Fruit fly (Drosophila melanogaster) whole organism, embryonic: ENCODE results near the gene fz4.

ENCODE experiments used
- Antp ChIP-seq: fragments of 200-800 bp; sonication (Bioruptor generic); optimal IDR thresholded peaks from 3 replicates; lab custom pipeline; 2016; ENCODE audit warnings: missing biosample characterization, missing genetic modification characterization
- BtbVII ChIP-seq: fragments of 200-800 bp; sonication (Bioruptor generic); optimal IDR thresholded peaks from 3 replicates; lab custom pipeline; 2017; ENCODE audit warnings: missing biosample characterization, mild to moderate bottlenecking, missing genetic modification characterization
- CG10959 ChIP-seq: fragments of 200-800 bp; sonication (Bioruptor generic); IDR thresholded peaks from 2 replicates; pipeline ENCODE4 v1.3.6; 2022; ENCODE audit warnings: missing biosample characterization, missing genetic modification characterization
- CG12219 ChIP-seq: fragments of 200-800 bp; sonication (Bioruptor generic); optimal IDR thresholded peaks from 3 replicates; lab custom pipeline; 2018; ENCODE audit warnings: missing biosample characterization, mild to moderate bottlenecking, missing genetic modification characterization
- CG13296 ChIP-seq: fragments of 200-800 bp; sonication (Bioruptor generic); optimal IDR thresholded peaks from 3 replicates; lab custom pipeline; 2018; ENCODE audit warnings: missing biosample characterization, mild to moderate bottlenecking, missing genetic modification characterization
- CG13424 ChIP-seq: fragments of 200-800 bp; sonication (Bioruptor generic); optimal IDR thresholded peaks from 2 replicates; lab custom pipeline; 2019; ENCODE audit warnings: missing biosample characterization, mild to moderate bottlenecking, missing genetic modification characterization, moderate library complexity
- CG13624 ChIP-seq: fragments of 200-800 bp; sonication (Bioruptor generic); optimal IDR thresholded peaks from 2 replicates; lab custom pipeline; 2016; ENCODE audit warnings: missing biosample characterization, missing genetic modification characterization
- CG14014 ChIP-seq: fragments of 200-800 bp; sonication (Bioruptor generic); IDR thresholded peaks from 2 replicates; pipeline ENCODE4 v1.3.6; 2022; ENCODE audit warnings: missing biosample characterization, missing genetic modification characterization
- CG14965 ChIP-seq: fragments of 200-800 bp; sonication (Bioruptor generic); optimal IDR thresholded peaks from 2 replicates; lab custom pipeline; 2016; ENCODE audit warnings: missing biosample characterization, missing genetic modification characterization, borderline replicate concordance
- CG15011 ChIP-seq: fragments of 200-800 bp; sonication (Bioruptor generic); optimal IDR thresholded peaks from 3 replicates; lab custom pipeline; 2018; ENCODE audit warnings: missing biosample characterization, mild to moderate bottlenecking, missing genetic modification characterization
- CG15269 ChIP-seq: fragments of 200-800 bp; sonication (Bioruptor generic); optimal IDR thresholded peaks from 2 replicates; lab custom pipeline; 2018; ENCODE audit warnings: missing biosample characterization, mild to moderate bottlenecking, missing genetic modification characterization, moderate library complexity
- CG16813 ChIP-seq: fragments of 200-800 bp; sonication (Bioruptor generic); IDR thresholded peaks from 3 replicates; pipeline ENCODE4 v1.3.6; 2022; ENCODE audit warnings: missing biosample characterization, missing genetic modification characterization; ENCODE audit not compliant: partially characterized antibody
- CG16815 ChIP-seq: fragments of 200-800 bp; sonication (Bioruptor generic); optimal IDR thresholded peaks from 3 replicates; lab custom pipeline; 2017; ENCODE audit warnings: missing biosample characterization, mild to moderate bottlenecking, missing genetic modification characterization
- CG17361 ChIP-seq: fragments of 200-800 bp; sonication (Bioruptor generic); IDR thresholded peaks from 3 replicates; pipeline ENCODE4 v1.3.6; 2022; ENCODE audit warnings: missing biosample characterization, missing genetic modification characterization
- CG17385 ChIP-seq: fragments of 200-800 bp; sonication (Bioruptor generic); optimal IDR thresholded peaks from 3 replicates; lab custom pipeline; 2018; ENCODE audit warnings: missing biosample characterization, mild to moderate bottlenecking, missing genetic modification characterization
- CG18599 ChIP-seq: fragments of 200-800 bp; sonication (Bioruptor generic); optimal IDR thresholded peaks from 3 replicates; lab custom pipeline; 2017; ENCODE audit warnings: missing biosample characterization, missing genetic modification characterization, mild to moderate bottlenecking, moderate library complexity, missing genetic modification reagents
- CG2889 ChIP-seq: fragments of 200-800 bp; sonication (Bioruptor generic); IDR thresholded peaks from 3 replicates; pipeline ENCODE4 v1.3.6; 2022; ENCODE audit warnings: missing biosample characterization, missing genetic modification characterization
- CG3163 ChIP-seq: fragments of 200-800 bp; sonication (Bioruptor generic); optimal IDR thresholded peaks from 3 replicates; lab custom pipeline; 2016; ENCODE audit warnings: missing biosample characterization, missing genetic modification characterization
- CG4820 ChIP-seq: fragments of 200-800 bp; sonication (Bioruptor generic); optimal IDR thresholded peaks from 3 replicates; lab custom pipeline; 2016; ENCODE audit warnings: missing biosample characterization, missing genetic modification characterization
- CG7556 ChIP-seq: fragments of 200-800 bp; sonication (Bioruptor generic); optimal IDR thresholded peaks from 2 replicates; lab custom pipeline; 2017; ENCODE audit warnings: missing biosample characterization, mild to moderate bottlenecking, missing genetic modification characterization
- CG8924 ChIP-seq: fragments of 200-800 bp; optimal IDR thresholded peaks from 3 replicates; lab custom pipeline; 2019; ENCODE audit warnings: missing biosample characterization, mild to moderate bottlenecking, missing genetic modification characterization, moderate library complexity
- CG9932 ChIP-seq: fragments of 200-800 bp; sonication (Bioruptor generic); IDR thresholded peaks from 2 replicates; pipeline ENCODE4 v1.3.6; 2022; ENCODE audit warnings: missing biosample characterization, missing genetic modification characterization
- Lhr ChIP-seq: fragments of 200-800 bp; sonication (Bioruptor generic); optimal IDR thresholded peaks from 3 replicates; lab custom pipeline; 2017; ENCODE audit warnings: mild to moderate bottlenecking, missing biosample characterization, missing genetic modification reagents, missing genetic modification characterization
- Meics ChIP-seq: fragments of 200-800 bp; sonication (Bioruptor generic); optimal IDR thresholded peaks from 2 replicates; lab custom pipeline; 2017; ENCODE audit warnings: missing biosample characterization, mild to moderate bottlenecking, missing genetic modification characterization
- Ravus ChIP-seq: fragments of 200-800 bp; sonication (Bioruptor generic); IDR thresholded peaks from 2 replicates; pipeline ENCODE4 v1.3.6; 2022; ENCODE audit warnings: missing biosample characterization, missing genetic modification characterization
- Side ChIP-seq: fragments of 200-800 bp; sonication (Bioruptor generic); optimal IDR thresholded peaks from 2 replicates; lab custom pipeline; 2016; ENCODE audit warnings: missing biosample characterization, missing genetic modification characterization
- Sin3A ChIP-seq: fragments of >200 bp; optimal IDR thresholded peaks from 2 replicates; lab custom pipeline; 2018
- abd-A ChIP-seq: fragments of 200-800 bp; sonication (Bioruptor generic); optimal IDR thresholded peaks from 3 replicates; lab custom pipeline; 2019; ENCODE audit warnings: missing biosample characterization, mild to moderate bottlenecking, missing genetic modification characterization, moderate library complexity
- ara ChIP-seq: fragments of 200-800 bp; sonication (Bioruptor generic); IDR thresholded peaks from 2 replicates; pipeline ENCODE4 v1.3.6; 2022; ENCODE audit warnings: missing biosample characterization, missing genetic modification characterization
- croc ChIP-seq: fragments of 200-800 bp; sonication (Bioruptor generic); conservative IDR thresholded peaks from 3 replicates; pipeline ENCODE4 v1.3.6; 2022; ENCODE audit warnings: missing biosample characterization, missing genetic modification characterization
- crp ChIP-seq, 2 experiments: fragments of 200-800 bp; sonication (Bioruptor generic); optimal IDR thresholded peaks; 2 replicates in 1 of 2; 3 replicates in 1 of 2; lab custom pipeline; 2017; ENCODE audit warnings: missing biosample characterization in 2 of 2, missing genetic modification characterization in 2 of 2, mild to moderate bottlenecking in 1 of 2, moderate library complexity in 1 of 2
- emc ChIP-seq: fragments of 200-800 bp; sonication (Bioruptor generic); optimal IDR thresholded peaks from 2 replicates; lab custom pipeline; 2016; ENCODE audit warnings: missing biosample characterization, missing genetic modification characterization
- ftz-f1 ChIP-seq: fragments of 200-800 bp; sonication (Bioruptor generic); optimal IDR thresholded peaks from 2 replicates; lab custom pipeline; 2016; ENCODE audit warnings: missing biosample characterization, missing genetic modification characterization
- gfzf ChIP-seq: fragments of 200-800 bp; sonication (Bioruptor generic); optimal IDR thresholded peaks from 2 replicates; lab custom pipeline; 2016; ENCODE audit warnings: missing biosample characterization, mild to moderate bottlenecking, missing genetic modification characterization, moderate library complexity
- grau ChIP-seq: fragments of 200-800 bp; optimal IDR thresholded peaks from 3 replicates; lab custom pipeline; 2019; ENCODE audit warnings: missing biosample characterization, mild to moderate bottlenecking, missing genetic modification characterization, moderate library complexity
- gsb-n ChIP-seq: fragments of 200-800 bp; sonication (Bioruptor generic); optimal IDR thresholded peaks from 3 replicates; lab custom pipeline; 2018; ENCODE audit warnings: missing biosample characterization, mild to moderate bottlenecking, missing genetic modification characterization
- hb ChIP-seq: fragments of 200-800 bp; sonication (Bioruptor generic); IDR thresholded peaks from 3 replicates; pipeline ENCODE4 v1.3.6; 2022; ENCODE audit warnings: missing biosample characterization, missing genetic modification characterization; ENCODE audit not compliant: partially characterized antibody
- ind ChIP-seq: fragments of 200-800 bp; sonication (Bioruptor generic); optimal IDR thresholded peaks from 3 replicates; lab custom pipeline; 2016; ENCODE audit warnings: missing biosample characterization, missing genetic modification characterization
- inv ChIP-seq: fragments of 200-800 bp; sonication (Bioruptor generic); IDR thresholded peaks from 2 replicates; pipeline ENCODE4 v1.3.6; 2022; ENCODE audit warnings: missing biosample characterization, missing genetic modification characterization; ENCODE audit not compliant: partially characterized antibody
- jumu ChIP-seq: fragments of 200-800 bp; sonication (Bioruptor generic); optimal IDR thresholded peaks from 3 replicates; lab custom pipeline; 2016; ENCODE audit warnings: missing biosample characterization, missing genetic modification characterization
- lola ChIP-seq, 3 experiments: fragments of >200 bp in 2 of 3; fragments of 200-800 bp in 1 of 3; sonication (Bioruptor generic) in 1 of 3; optimal IDR thresholded peaks; 2 replicates each; lab custom pipeline; 2017 to 2019; ENCODE audit warnings: missing biosample characterization in 3 of 3, missing genetic modification characterization in 3 of 3, mild to moderate bottlenecking in 1 of 3, moderate library complexity in 1 of 3
- maf-S ChIP-seq: fragments of 200-800 bp; sonication (Bioruptor generic); optimal IDR thresholded peaks from 2 replicates; lab custom pipeline; 2016; ENCODE audit warnings: missing biosample characterization, missing genetic modification characterization
- nom ChIP-seq: fragments of 200-800 bp; sonication (Bioruptor generic); optimal IDR thresholded peaks from 2 replicates; lab custom pipeline; 2017; ENCODE audit warnings: missing biosample characterization, missing genetic modification characterization, mild to moderate bottlenecking, moderate library complexity, missing genetic modification reagents
- psq ChIP-seq: fragments of 200-800 bp; sonication (Bioruptor generic); optimal IDR thresholded peaks from 2 replicates; lab custom pipeline; 2017; ENCODE audit warnings: missing biosample characterization, missing genetic modification characterization
- ro ChIP-seq: fragments of 200-800 bp; sonication (Bioruptor generic); IDR thresholded peaks from 2 replicates; pipeline ENCODE4 v1.3.6; 2022; ENCODE audit warnings: missing biosample characterization, missing genetic modification characterization
- sim ChIP-seq: fragments of 200-800 bp; sonication (Bioruptor generic); IDR thresholded peaks from 2 replicates; pipeline ENCODE4 v1.3.6; 2022; ENCODE audit warnings: missing biosample characterization, missing genetic modification characterization
- stwl ChIP-seq: fragments of 200-800 bp; sonication (Bioruptor generic); optimal IDR thresholded peaks from 3 replicates; lab custom pipeline; 2018; ENCODE audit warnings: missing biosample characterization, mild to moderate bottlenecking, missing genetic modification characterization, moderate library complexity
- trem ChIP-seq: fragments of 200-800 bp; optimal IDR thresholded peaks from 3 replicates; lab custom pipeline; 2019; ENCODE audit warnings: missing biosample characterization, mild to moderate bottlenecking, missing genetic modification characterization, moderate library complexity
- vfl ChIP-seq: fragments of 200-800 bp; sonication (Bioruptor generic); optimal IDR thresholded peaks from 2 replicates; lab custom pipeline; 2016; ENCODE audit warnings: missing biosample characterization, missing genetic modification characterization
- yki ChIP-seq: fragments of >200 bp; optimal IDR thresholded peaks from 3 replicates; lab custom pipeline; 2018

fz4 gene

dm6 chrX:7104400-7105068, 5.6 kb downstream of the fz4 start, which contains the start of the genes CG4617 and CG8300 (continued):
- TF ChIP-seq grau (tag; lab: Kevin White, UChicago) = peak; percentile 42
- peak; percentile 20 for TF ChIP-seq CG15269 (tag; lab: Kevin White, UChicago)
- peak; percentile 21 for TF ChIP-seq CG18599
- TF ChIP-seq inv (GFP tag; lab: Robert Waterston, UW) = no peak
- TF ChIP-seq CG16813 (GFP tag; lab: Robert Waterston, UW) = no peak
- TF ChIP-seq CG13424 = peak; percentile 37
- TF ChIP-seq Sin3A (lab: Kevin White, UChicago) = no peak
- TF ChIP-seq Meics (GFP tag; lab: Kevin White, UChicago) = peak; percentile 18
- no peak for TF ChIP-seq sim
- TF ChIP-seq CG16815 (GFP tag; lab: Kevin White, UChicago) = no peak
- no peak for TF ChIP-seq yki (lab: Kevin White, UChicago)
- peak; percentile 6 for TF ChIP-seq nom (GFP tag; lab: Kevin White, UChicago)
- peak; percentile 40; the same call in 1 of the 2 replicates for TF ChIP-seq CG9932
- TF ChIP-seq gsb-n (tag; lab: Kevin White, UChicago) = peak; percentile 21
- TF ChIP-seq abd-A (tag; lab: Kevin White, UChicago) = no peak
- TF ChIP-seq CG10959 (GFP tag; lab: Robert Waterston, UW) = no peak
- no peak for TF ChIP-seq emc (GFP tag; lab: Kevin White, UChicago)
- peak; percentile 15 for TF ChIP-seq trem
- TF ChIP-seq psq = no peak
- TF ChIP-seq CG14965 (GFP tag; lab: Kevin White, UChicago) = no peak
- peak; percentile 18 for TF ChIP-seq ind (GFP tag; lab: Kevin White, UChicago)
- TF ChIP-seq jumu (GFP tag; lab: Kevin White, UChicago) = no peak
- no peak for TF ChIP-seq BtbVII (GFP tag; lab: Kevin White, UChicago)
- TF ChIP-seq crp (GFP tag; optimal IDR thresholded peaks at IDR 0.05; lab: Kevin White, UChicago) = peak in 1 of 2 experiments; percentile 75
- no peak for TF ChIP-seq Antp
- no peak for TF ChIP-seq croc
- TF ChIP-seq vfl (GFP tag; lab: Kevin White, UChicago) = no peak
- peak; percentile 23 for TF ChIP-seq CG7556 (GFP tag; lab: Kevin White, UChicago)
- no peak for TF ChIP-seq Ravus (GFP tag; lab: Robert Waterston, UW)
- peak in 1 of 3 experiments; percentile 20 for TF ChIP-seq lola (GFP tag; optimal IDR thresholded peaks at IDR 0.05; lab: Kevin White, UChicago)
- no peak for TF ChIP-seq CG14014 (GFP tag; lab: Robert Waterston, UW)
- TF ChIP-seq CG15011 = no peak
- TF ChIP-seq CG4820 (GFP tag; lab: Kevin White, UChicago) = no peak
- peak; percentile 24 for TF ChIP-seq stwl (tag; lab: Kevin White, UChicago)
- TF ChIP-seq Side (GFP tag; lab: Kevin White, UChicago) = no peak
- no peak for TF ChIP-seq CG13296 (GFP tag; lab: Kevin White, UChicago)
- peak; percentile 64; the same call in 2 of the 3 replicates for TF ChIP-seq CG17361 (GFP tag; lab: Robert Waterston, UW)
- TF ChIP-seq ftz-f1 = no peak
- no peak for TF ChIP-seq ro (GFP tag; lab: Robert Waterston, UW)
- no peak for TF ChIP-seq CG13624 (GFP tag; lab: Kevin White, UChicago)
- TF ChIP-seq ara (GFP tag; lab: Robert Waterston, UW) = 0 out of 2 replicates have a peak, but pooled peaks have one; percentile 24
- no peak for TF ChIP-seq maf-S (GFP tag; lab: Kevin White, UChicago)
- TF ChIP-seq CG8924 (tag; lab: Kevin White, UChicago) = peak; percentile 36
- TF ChIP-seq CG2889 = no peak
- no peak for TF ChIP-seq CG3163 (GFP tag; lab: Kevin White, UChicago)
- no peak for TF ChIP-seq CG17385 (GFP tag; lab: Kevin White, UChicago)
- TF ChIP-seq hb = no peak
- TF ChIP-seq Lhr (GFP tag; lab: Kevin White, UChicago) = no peak
- TF ChIP-seq gfzf (GFP tag; lab: Kevin White, UChicago) = peak; percentile 53
- no peak for TF ChIP-seq CG12219 (GFP tag; lab: Kevin White, UChicago)
